Fruit fly (Drosophila melanogaster) whole organism, adult: ENCODE results near the gene CG31835.

Experiments used
- CG11617 ChIP-seq: fragments of 200-800 bp; sonication (Bioruptor generic); optimal IDR thresholded peaks from 2 replicates; lab custom pipeline; 2017; ENCODE audit warnings: mild to moderate bottlenecking, missing biosample characterization, missing genetic modification reagents, missing genetic modification characterization
- CG12768 ChIP-seq: fragments of 200-800 bp; sonication (Bioruptor generic); optimal IDR thresholded peaks from 2 replicates; lab custom pipeline; 2017; ENCODE audit warnings: missing biosample characterization, missing genetic modification characterization, mild to moderate bottlenecking, moderate library complexity, missing genetic modification reagents
- CG14711 ChIP-seq: fragments of 200-800 bp; sonication (Bioruptor generic); optimal IDR thresholded peaks from 2 replicates; lab custom pipeline; 2018; ENCODE audit warnings: missing biosample characterization, mild to moderate bottlenecking, missing genetic modification characterization, moderate library complexity
- CG1620 ChIP-seq: fragments of 200-800 bp; sonication (Bioruptor generic); optimal IDR thresholded peaks from 2 replicates; lab custom pipeline; 2016; ENCODE audit warnings: missing biosample characterization, missing genetic modification characterization
- CG33017 ChIP-seq: fragments of 200-800 bp; sonication (Bioruptor generic); optimal IDR thresholded peaks from 2 replicates; lab custom pipeline; 2018; ENCODE audit warnings: missing biosample characterization, mild to moderate bottlenecking, missing genetic modification characterization, moderate library complexity
- CG5204 ChIP-seq: fragments of 200-800 bp; sonication (Bioruptor generic); optimal IDR thresholded peaks from 2 replicates; lab custom pipeline; 2016; ENCODE audit warnings: missing biosample characterization, missing genetic modification characterization
- CG7045 ChIP-seq: fragments of 200-800 bp; sonication (Bioruptor generic); optimal IDR thresholded peaks from 2 replicates; lab custom pipeline; 2017; ENCODE audit warnings: missing biosample characterization, mild to moderate bottlenecking, missing genetic modification characterization
- CG7101 ChIP-seq: fragments of 200-800 bp; sonication (Bioruptor generic); optimal IDR thresholded peaks from 2 replicates; lab custom pipeline; 2018; ENCODE audit warnings: missing biosample characterization, mild to moderate bottlenecking, missing genetic modification characterization, moderate library complexity
- Clk ChIP-seq: fragments of 200-800 bp; sonication (Bioruptor generic); optimal IDR thresholded peaks from 2 replicates; lab custom pipeline; 2017; ENCODE audit warnings: missing biosample characterization, missing genetic modification characterization
- Crg-1 ChIP-seq: fragments of 200-800 bp; sonication (Bioruptor generic); optimal IDR thresholded peaks from 2 replicates; lab custom pipeline; 2016; ENCODE audit warnings: missing biosample characterization, missing genetic modification characterization
- Hr96 ChIP-seq: fragments of 200-800 bp; sonication (Bioruptor generic); optimal IDR thresholded peaks from 2 replicates; lab custom pipeline; 2016; ENCODE audit warnings: missing biosample characterization, missing genetic modification characterization
- Mnt ChIP-seq: fragments of 200-800 bp; sonication (Bioruptor generic); optimal IDR thresholded peaks from 2 replicates; lab custom pipeline; 2016; ENCODE audit warnings: missing biosample characterization, mild to moderate bottlenecking, missing genetic modification characterization
- bab1 ChIP-seq: fragments of 200-800 bp; sonication (Bioruptor generic); optimal IDR thresholded peaks from 3 replicates; lab custom pipeline; 2019; ENCODE audit warnings: missing biosample characterization, mild to moderate bottlenecking, missing genetic modification characterization, moderate library complexity
- cic ChIP-seq: fragments of 200-800 bp; sonication (Bioruptor generic); optimal IDR thresholded peaks from 2 replicates; lab custom pipeline; 2017; ENCODE audit warnings: missing biosample characterization, mild to moderate bottlenecking, missing genetic modification characterization, moderate library complexity
- cnc ChIP-seq, 2 experiments: fragments of >200 bp; optimal IDR thresholded peaks; 2 replicates each; lab custom pipeline; 2017
- kay ChIP-seq: fragments of 200-800 bp; sonication (Bioruptor generic); peaks from one replicate; lab custom pipeline; 2016; ENCODE audit warnings: missing biosample characterization, missing genetic modification characterization, borderline replicate concordance
- ovo ChIP-seq: fragments of 200-800 bp; sonication (Bioruptor generic); optimal IDR thresholded peaks from 2 replicates; lab custom pipeline; 2016; ENCODE audit warnings: missing biosample characterization, missing genetic modification characterization
- pad ChIP-seq: fragments of 200-800 bp; sonication (Bioruptor generic); optimal IDR thresholded peaks from 3 replicates; lab custom pipeline; 2017; ENCODE audit warnings: missing biosample characterization, missing genetic modification characterization, mild to moderate bottlenecking, moderate library complexity, missing genetic modification reagents
- tj ChIP-seq: fragments of 200-800 bp; sonication (Bioruptor generic); optimal IDR thresholded peaks from 3 replicates; lab custom pipeline; 2017; ENCODE audit warnings: missing biosample characterization, mild to moderate bottlenecking, missing genetic modification characterization, moderate library complexity
- toe ChIP-seq: fragments of 200-800 bp; sonication (Bioruptor generic); optimal IDR thresholded peaks from 2 replicates; lab custom pipeline; 2016; ENCODE audit warnings: missing biosample characterization, missing genetic modification characterization

Gene CG31835

dm6 chr2L:14697938-14698337 lies 37.7 kb upstream of the CG31835 start:
- TF ChIP-seq kay (GFP tag; lab: Kevin White, UChicago) (peak; percentile 56), cnc (optimal IDR thresholded peaks at IDR 0.05; lab: Kevin White, UChicago) (no peak)

DNA sequence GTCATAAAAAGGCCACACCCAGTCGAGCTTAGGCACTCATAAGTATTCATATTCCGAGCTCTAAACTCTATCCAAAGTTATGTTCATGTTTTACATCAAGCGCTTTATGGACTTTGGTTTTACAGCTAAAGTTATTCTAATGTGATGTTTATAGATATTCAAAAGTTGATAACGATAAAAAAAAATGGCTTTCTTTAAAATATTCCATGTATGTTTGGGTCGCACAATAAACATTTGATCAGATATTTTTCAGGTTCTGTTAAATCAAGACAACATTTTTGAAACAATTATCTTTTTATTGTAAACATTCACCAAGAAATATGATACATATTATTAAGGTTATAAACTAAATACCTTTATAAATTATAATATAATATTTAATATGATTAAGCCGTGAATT lies 36.7 kb upstream of the CG31835 start:
- TF ChIP-seq kay (GFP tag; lab: Kevin White, UChicago) (no peak), Hr96 (GFP tag; lab: Kevin White, UChicago) (no peak), CG7045 (no peak), Crg-1 (no peak), cic (GFP tag; lab: Kevin White, UChicago) (no peak), cnc (optimal IDR thresholded peaks at IDR 0.05; lab: Kevin White, UChicago) (no peak), Clk (no peak), tj (GFP tag; lab: Kevin White, UChicago) (no peak), CG12768 (GFP tag; lab: Kevin White, UChicago) (no peak), pad (GFP tag; lab: Kevin White, UChicago) (no peak), CG11617 (GFP tag; lab: Kevin White, UChicago) (no peak), Mnt (no peak), ovo (GFP tag; lab: Kevin White, UChicago) (no peak), toe (no peak), CG14711 (tag; lab: Kevin White, UChicago) (no peak), CG7101 (tag; lab: Kevin White, UChicago) (no peak), bab1 (GFP tag; lab: Kevin White, UChicago) (no peak), CG33017 (tag; lab: Kevin White, UChicago) (no peak), CG1620 (GFP tag; lab: Kevin White, UChicago) (no peak)

DNA sequence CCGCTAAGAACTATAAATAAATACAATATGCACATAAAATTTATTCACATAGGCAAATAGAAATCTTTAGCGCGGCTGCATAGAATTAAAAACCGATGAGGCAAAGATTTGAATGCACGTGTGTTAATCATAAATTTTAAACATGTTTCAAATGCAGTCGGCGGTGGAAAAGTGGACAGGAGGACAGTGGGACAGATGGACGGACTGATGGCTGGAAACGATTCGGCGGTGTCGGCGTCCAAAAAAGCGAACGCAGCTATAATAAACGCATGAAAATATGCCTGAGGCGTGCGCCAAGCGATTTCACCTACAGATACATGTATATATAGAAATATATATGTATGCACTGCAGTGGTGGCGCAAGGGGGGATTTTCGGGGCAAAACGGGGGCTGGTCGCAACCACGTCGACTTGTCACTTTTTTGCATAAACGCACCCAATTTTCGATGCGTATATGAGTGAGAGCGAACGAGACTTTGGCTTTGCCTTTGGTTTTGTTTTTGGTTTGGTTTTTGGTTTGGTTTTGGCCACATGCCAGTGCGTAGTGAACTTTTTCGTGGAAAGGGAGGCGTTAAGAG lies 36.1 kb upstream of the CG31835 start:
- TF ChIP-seq tj (GFP tag; lab: Kevin White, UChicago), result peak; percentile 9
- no peak for TF ChIP-seq CG7101 (tag; lab: Kevin White, UChicago)

DNA sequence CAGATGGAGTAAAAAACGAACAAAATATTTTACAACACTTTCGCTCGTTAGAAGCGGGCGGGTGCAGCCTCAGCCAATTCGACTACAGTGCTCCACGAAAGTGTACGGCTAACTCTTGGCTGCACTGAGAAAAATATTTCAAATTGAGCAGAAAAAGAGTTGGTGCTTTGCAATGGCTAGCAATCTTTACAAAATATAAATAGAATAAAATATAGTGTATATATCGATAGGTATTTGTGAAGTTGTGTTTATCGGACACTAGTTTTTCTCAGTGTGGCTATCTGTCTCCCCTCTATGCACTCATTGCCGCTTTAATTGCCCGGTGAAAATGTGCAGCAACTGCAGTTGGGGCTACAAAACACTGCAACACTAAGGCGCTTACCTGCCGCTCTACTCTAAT lies 34.1 kb upstream of the CG31835 start:
- TF ChIP-seq pad (GFP tag; lab: Kevin White, UChicago) (no peak), Clk (no peak), Crg-1 (no peak), CG14711 (tag; lab: Kevin White, UChicago) (no peak), cic (GFP tag; lab: Kevin White, UChicago) (no peak), CG7045 (no peak), CG7101 (tag; lab: Kevin White, UChicago) (no peak), CG5204 (no peak), bab1 (GFP tag; lab: Kevin White, UChicago) (no peak), kay (GFP tag; lab: Kevin White, UChicago) (no peak), tj (GFP tag; lab: Kevin White, UChicago) (no peak), toe (no peak)

DNA sequence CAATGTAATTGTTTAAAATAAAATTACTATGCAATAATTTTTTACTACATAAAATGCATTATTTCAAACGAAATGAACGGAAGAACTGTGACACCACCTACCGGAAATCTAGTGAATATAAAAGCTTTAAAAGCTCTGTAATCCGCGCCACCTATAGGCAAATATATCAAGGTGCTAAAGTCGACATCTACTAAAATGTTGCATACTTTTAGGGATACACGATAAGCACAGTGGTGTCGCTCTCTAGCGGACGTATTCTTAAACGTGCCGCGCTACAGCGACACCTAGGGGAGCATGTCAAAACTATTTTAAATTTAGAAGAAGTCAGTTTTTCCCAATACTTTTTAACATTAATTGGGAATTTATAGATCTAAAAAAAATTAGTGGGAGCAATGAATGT lies 29.4 kb upstream of the CG31835 start:
- TF ChIP-seq Crg-1 (peak; percentile 14), CG14711 (tag; lab: Kevin White, UChicago) (peak; percentile 16), ovo (GFP tag; lab: Kevin White, UChicago) (peak; percentile 27), CG12768 (GFP tag; lab: Kevin White, UChicago) (peak; percentile 17), CG7101 (tag; lab: Kevin White, UChicago) (peak; percentile 46), Clk (no peak), Hr96 (GFP tag; lab: Kevin White, UChicago) (peak; percentile 85), Mnt (peak; percentile 23), kay (GFP tag; lab: Kevin White, UChicago) (peak; percentile 10), bab1 (GFP tag; lab: Kevin White, UChicago) (peak; percentile 81), cic (GFP tag; lab: Kevin White, UChicago) (no peak), CG7045 (peak; percentile 35), pad (GFP tag; lab: Kevin White, UChicago) (peak; percentile 54), CG11617 (GFP tag; lab: Kevin White, UChicago) (no peak), CG5204 (peak; percentile 49), tj (GFP tag; lab: Kevin White, UChicago) (no peak), toe (peak; percentile 78), cnc (optimal IDR thresholded peaks at IDR 0.05; lab: Kevin White, UChicago) (no peak), CG1620 (GFP tag; lab: Kevin White, UChicago) (peak; percentile 74), CG33017 (tag; lab: Kevin White, UChicago) (no peak)

dm6 chr2L:14712245-14712644 lies 23.4 kb upstream of the CG31835 start, which contains the start of gene CG15282:
Gene CG15282 (plus strand): TSS chr2L:14712471.
- TF ChIP-seq ovo (GFP tag; lab: Kevin White, UChicago) (no peak), cic (GFP tag; lab: Kevin White, UChicago) (no peak), toe (no peak), CG1620 (GFP tag; lab: Kevin White, UChicago) (no peak), Crg-1 (no peak), CG12768 (GFP tag; lab: Kevin White, UChicago) (no peak), CG7045 (no peak), pad (GFP tag; lab: Kevin White, UChicago) (no peak), bab1 (GFP tag; lab: Kevin White, UChicago) (no peak)

DNA sequence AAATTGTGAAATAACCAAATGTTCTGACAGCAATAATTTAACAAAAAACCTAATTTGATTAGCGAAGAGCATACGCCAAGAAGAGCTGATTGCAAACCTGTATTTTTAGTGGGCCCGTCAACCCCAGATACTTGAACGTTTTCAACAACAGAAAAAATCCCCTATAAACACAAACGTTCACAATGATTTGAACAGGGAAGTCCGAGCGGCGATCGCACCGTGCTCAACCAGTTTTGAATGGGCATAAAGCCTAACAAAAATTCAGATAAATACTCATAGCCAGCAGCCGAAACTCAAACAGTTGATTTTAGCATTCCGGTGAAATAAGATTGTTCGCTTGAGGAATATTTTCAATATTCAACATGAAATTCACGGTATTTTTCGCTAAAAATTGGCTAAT lies 22.2 kb upstream of the CG31835 start, which contains the start of gene CG34165:
CG34165 (plus strand) TSS at position 284 of the 400 bp plus-strand sequence.
- no peak for TF ChIP-seq CG11617 (GFP tag; lab: Kevin White, UChicago)
- TF ChIP-seq CG1620 (GFP tag; lab: Kevin White, UChicago), result no peak
- TF ChIP-seq CG12768 (GFP tag; lab: Kevin White, UChicago), result no peak
